Worm (Caenorhabditis elegans): ENCODE data around the gene decr-1.2.

ce11 chrII:8593840-8594625 is 48.6 kb downstream of the decr-1.2 start, which contains the start of gene aptf-3:
- TF ChIP-seq ceh-82 (tag; optimal IDR thresholded peaks at IDR 0.05) (no peak), ama-1 (optimal IDR thresholded peaks at IDR 0.05) (no peak), skn-1 (tag; optimal IDR thresholded peaks at IDR 0.05) (no peak), nhr-76 (tag; optimal IDR thresholded peaks at IDR 0.05) (no peak), zag-1 (tag; optimal IDR thresholded peaks at IDR 0.05) (no peak), spr-3 (GFP tag; optimal IDR thresholded peaks at IDR 0.05) (no peak), fos-1 (tag; optimal IDR thresholded peaks at IDR 0.05) (no peak), lsy-2 (tag; optimal IDR thresholded peaks at IDR 0.05) (no peak), nhr-25 (tag; optimal IDR thresholded peaks at IDR 0.05; ENCODE audit: borderline replicate concordance, insufficient read depth) (no peak), ZK546.5 (tag; optimal IDR thresholded peaks at IDR 0.05) (no peak)
